Worm (Caenorhabditis elegans) whole organism, L2 larva: ENCODE results near the gene cyp-33A1.

ENCODE experiments used
- R02D3.7 ChIP-seq: fragments of 150-350 bp; optimal IDR thresholded peaks from 2 replicates; lab custom pipeline; 2014; ENCODE audit warnings: missing biosample characterization, missing genetic modification characterization
- ZK546.5 ChIP-seq: sonication (generic microtip); optimal IDR thresholded peaks from 2 replicates; lab custom pipeline; 2017; ENCODE audit warnings: missing biosample characterization, missing genetic modification characterization
- ceh-16 ChIP-seq: fragments of 150-350 bp; optimal IDR thresholded peaks from 2 replicates; lab custom pipeline; 2014; ENCODE audit warnings: missing biosample characterization, missing genetic modification characterization
- dmd-4 ChIP-seq: sonication (generic microtip); optimal IDR thresholded peaks from 2 replicates; lab custom pipeline; 2017; ENCODE audit warnings: missing biosample characterization, missing genetic modification characterization
- elt-1 ChIP-seq: fragments of 150-350 bp; optimal IDR thresholded peaks from 2 replicates; lab custom pipeline; 2014; ENCODE audit warnings: missing biosample characterization, missing genetic modification characterization
- lin-11 ChIP-seq: fragments of 150-350 bp; sonication (generic microtip); optimal IDR thresholded peaks from 2 replicates; lab custom pipeline; 2014; ENCODE audit warnings: missing biosample characterization, missing genetic modification characterization, inconsistent platforms, mixed read lengths
- lin-39 ChIP-seq: fragments of 150-350 bp; optimal IDR thresholded peaks from 2 replicates; lab custom pipeline; 2014; ENCODE audit warnings: missing biosample characterization, missing genetic modification reagents, missing genetic modification characterization
- mab-5 ChIP-seq: fragments of 150-350 bp; optimal IDR thresholded peaks from 2 replicates; lab custom pipeline; 2014; ENCODE audit warnings: missing biosample characterization, missing genetic modification characterization
- nhr-11 ChIP-seq: fragments of 150-350 bp; optimal IDR thresholded peaks from 2 replicates; lab custom pipeline; 2014; ENCODE audit warnings: missing biosample characterization, missing genetic modification characterization
- nhr-12 ChIP-seq: fragments of 150-350 bp; optimal IDR thresholded peaks from 2 replicates; lab custom pipeline; 2014; ENCODE audit warnings: missing biosample characterization, missing genetic modification characterization
- nhr-129 ChIP-seq: fragments of 150-350 bp; optimal IDR thresholded peaks from 2 replicates; lab custom pipeline; 2014; ENCODE audit warnings: missing biosample characterization, missing genetic modification characterization
- nhr-23 ChIP-seq: fragments of 150-350 bp; optimal IDR thresholded peaks from 2 replicates; lab custom pipeline; 2014; ENCODE audit warnings: missing biosample characterization, missing genetic modification reagents, missing genetic modification characterization
- nhr-6 ChIP-seq: fragments of 150-350 bp; optimal IDR thresholded peaks from 2 replicates; lab custom pipeline; 2014; ENCODE audit warnings: missing biosample characterization, missing genetic modification characterization
- nhr-77 ChIP-seq: fragments of 150-350 bp; optimal IDR thresholded peaks from 2 replicates; lab custom pipeline; 2014; ENCODE audit warnings: missing biosample characterization, missing genetic modification characterization
- peb-1 ChIP-seq: fragments of 150-350 bp; optimal IDR thresholded peaks from 2 replicates; lab custom pipeline; 2014; ENCODE audit warnings: missing biosample characterization, missing genetic modification characterization
- sem-4 ChIP-seq: fragments of 150-350 bp; optimal IDR thresholded peaks from 2 replicates; lab custom pipeline; 2014; ENCODE audit warnings: missing biosample characterization, missing genetic modification reagents, missing genetic modification characterization
- sma-3 ChIP-seq: sonication (generic microtip); optimal IDR thresholded peaks from 2 replicates; lab custom pipeline; 2016; ENCODE audit warnings: missing genetic modification reagents, missing genetic modification characterization, missing compliant biosample characterization
- sma-9 ChIP-seq, 2 experiments: fragments of 150-350 bp in 1 of 2; sonication (generic microtip) in 1 of 2; optimal IDR thresholded peaks; 2 replicates each; lab custom pipeline; 2014 to 2016; ENCODE audit warnings: missing genetic modification characterization in 2 of 2, mild to moderate bottlenecking in 1 of 2, missing biosample characterization in 1 of 2, missing compliant biosample characterization in 1 of 2, missing genetic modification reagents in 1 of 2, moderate library complexity in 1 of 2
- unc-39 ChIP-seq: fragments of 150-350 bp; optimal IDR thresholded peaks from 2 replicates; lab custom pipeline; 2014; ENCODE audit warnings: missing biosample characterization, missing genetic modification characterization
- unc-62 ChIP-seq: fragments of 150-350 bp; optimal IDR thresholded peaks from 2 replicates; lab custom pipeline; 2014; ENCODE audit warnings: missing biosample characterization, missing genetic modification reagents, missing genetic modification characterization
- ztf-1 ChIP-seq: fragments of 200-800 bp; sonication (Bioruptor generic); conservative IDR thresholded peaks from 2 replicates; pipeline ENCODE4 v1.3.6; 2022; ENCODE audit warnings: missing genetic modification characterization, missing compliant biosample characterization

The cyp-33A1 gene

ce11 chrV:7631732-7632131 is 49.5 kb downstream of the cyp-33A1 start, which contains the start of gene srd-25:
TSS of gene srd-25 (plus strand) at chrV:7632032.
- TF ChIP-seq nhr-129 (no peak), ztf-1 (GFP tag; lab: Robert Waterston, UW) (no peak), unc-39 (tag; lab: Kevin White, UChicago) (no peak), nhr-6 (tag; lab: Kevin White, UChicago) (no peak), nhr-23 (tag; lab: Kevin White, UChicago) (no peak), nhr-12 (tag; lab: Kevin White, UChicago) (no peak), R02D3.7 (tag; lab: Kevin White, UChicago) (no peak), elt-1 (tag; lab: Kevin White, UChicago) (no peak), sma-3 (GFP tag; lab: Kevin White, UChicago) (no peak), nhr-77 (no peak), lin-39 (no peak), sem-4 (no peak), lin-11 (tag; lab: Kevin White, UChicago) (no peak), sma-9 (GFP tag; optimal IDR thresholded peaks at IDR 0.05; lab: Kevin White, UChicago) (no peak), sma-9 (tag; optimal IDR thresholded peaks at IDR 0.05; lab: Kevin White, UChicago) (no peak), ceh-16 (tag; lab: Kevin White, UChicago) (no peak), unc-62 (no peak), nhr-11 (tag; lab: Kevin White, UChicago) (no peak), dmd-4 (tag; lab: Kevin White, UChicago) (no peak), ZK546.5 (no peak), peb-1 (tag; lab: Kevin White, UChicago) (no peak)
- TF ChIP-seq, all 48 proteins: peak for 0

ce11 chrV:7629504-7629903 is 51.8 kb downstream of the cyp-33A1 start, which contains the start of gene srd-30:
TSS of gene srd-30 (plus strand) at chrV:7629804.
- TF ChIP-seq ZK546.5, result no peak
- no peak for TF ChIP-seq mab-5 (tag; lab: Kevin White, UChicago)
